Worm (Caenorhabditis elegans): ENCODE results near the gene tbc-6.
A peak's percentile ranks its signal among the peaks of the same experiment; 100 is the strongest.

tbc-6 gene

ce11 chrII:6823912-6824311 is 24.0 kb upstream of the tbc-6 start (continued):
- TF ChIP-seq F44E2.7 (GFP tag; IDR thresholded peaks at IDR 0.05) (no peak), snpc-1.2 (GFP tag; IDR thresholded peaks at IDR 0.05) (no peak), ztf-7 (tag; optimal IDR thresholded peaks at IDR 0.05) (no peak), F49E8.2 (tag; optimal IDR thresholded peaks at IDR 0.05; ENCODE audit: borderline replicate concordance) (no peak), zfp-3 (GFP tag; conservative IDR thresholded peaks at IDR 0.05) (no peak), ceh-44 (GFP tag; IDR thresholded peaks at IDR 0.05) (no peak), arid-1 (GFP tag; conservative IDR thresholded peaks at IDR 0.05) (no peak), mes-2 (tag; optimal IDR thresholded peaks at IDR 0.05; ENCODE audit: poor library complexity, severe bottlenecking) (no peak), ces-1 (GFP tag; optimal IDR thresholded peaks at IDR 0.05) (no peak), tra-1 (GFP tag; IDR thresholded peaks at IDR 0.05) (0 out of 2 replicates have a peak, but pooled peaks have one; percentile 49), lin-1 (GFP tag; IDR thresholded peaks at IDR 0.05) (no peak), daf-16 (GFP tag; optimal IDR thresholded peaks at IDR 0.05) (no peak), daf-16 (tag; optimal IDR thresholded peaks at IDR 0.05) (no peak), ceh-82 (tag; optimal IDR thresholded peaks at IDR 0.05) (no peak), D1046.2 (GFP tag; IDR thresholded peaks at IDR 0.05) (no peak), attf-4 (tag; optimal IDR thresholded peaks at IDR 0.05) (no peak), mdl-1 (tag; optimal IDR thresholded peaks at IDR 0.05) (peak; percentile 25 to 63), cey-2 (tag; optimal IDR thresholded peaks at IDR 0.05; ENCODE audit: borderline replicate concordance, insufficient read depth) (no peak), Y5F2A.4 (GFP tag; optimal IDR thresholded peaks at IDR 0.05) (no peak), pha-4 (GFP tag; IDR thresholded peaks at IDR 0.05) (no peak), pha-4 (tag; optimal IDR thresholded peaks at IDR 0.05) (no peak), dmd-8 (GFP tag; IDR thresholded peaks at IDR 0.05) (no peak), sdz-12 (GFP tag; optimal IDR thresholded peaks at IDR 0.05) (no peak), zip-2 (tag; optimal IDR thresholded peaks at IDR 0.05) (no peak), nhr-76 (tag; optimal IDR thresholded peaks at IDR 0.05) (no peak), zip-11 (GFP tag; IDR thresholded peaks at IDR 0.05) (no peak), nhr-10 (tag; optimal IDR thresholded peaks at IDR 0.05) (no peak), rbr-2 (tag; optimal IDR thresholded peaks at IDR 0.05) (no peak), dve-1 (tag; optimal IDR thresholded peaks at IDR 0.05; ENCODE audit: insufficient read depth) (no peak), F10B5.3 (tag; optimal IDR thresholded peaks at IDR 0.05) (no peak), mxl-2 (GFP tag; conservative IDR thresholded peaks at IDR 0.05) (no peak), mep-1 (tag; optimal IDR thresholded peaks at IDR 0.05) (peak; percentile 71), Y105C5A.15 (GFP tag; IDR thresholded peaks at IDR 0.05) (no peak), aha-1 (tag) (peak; percentile 21), nhr-77 (tag; optimal IDR thresholded peaks at IDR 0.05) (no peak), zfp-2 (tag; optimal IDR thresholded peaks at IDR 0.05) (no peak), F26F4.8 (GFP tag; conservative IDR thresholded peaks at IDR 0.05) (no peak), hif-1 (tag; optimal IDR thresholded peaks at IDR 0.05) (peak in 1 of 2 experiments; percentile 14), fos-1 (tag; optimal IDR thresholded peaks at IDR 0.05) (no peak), jun-1 (tag; optimal IDR thresholded peaks at IDR 0.05) (no peak), nhr-6 (tag; optimal IDR thresholded peaks at IDR 0.05) (no peak), ceh-62 (tag; optimal IDR thresholded peaks at IDR 0.05) (no peak), daf-12 (tag; optimal IDR thresholded peaks at IDR 0.05) (no peak), T26A8.4 (GFP tag; IDR thresholded peaks at IDR 0.05) (no peak), hlh-30 (tag; optimal IDR thresholded peaks at IDR 0.05; ENCODE audit: insufficient read depth) (peak; percentile 5), hlh-11 (tag; optimal IDR thresholded peaks at IDR 0.05) (peak; percentile 38), nhr-25 (tag; optimal IDR thresholded peaks at IDR 0.05; ENCODE audit: borderline replicate concordance, insufficient read depth) (peak; percentile 54), Y48G9A.11 (GFP tag; IDR thresholded peaks at IDR 0.05) (no peak), nhr-42 (GFP tag; IDR thresholded peaks at IDR 0.05) (no peak), nhr-28 (tag; optimal IDR thresholded peaks at IDR 0.05) (peak; percentile 51), ZK546.5 (tag; optimal IDR thresholded peaks at IDR 0.05) (no peak), lin-13 (GFP tag; optimal IDR thresholded peaks at IDR 0.05) (no peak)

Measured in whole organism, L4 larva.